Worm (Caenorhabditis elegans) whole organism, L1 larva: ENCODE results near the gene gbas-1.
"Not testable (repeated sequence)": the region's sequence is repeated elsewhere in the genome, so short reads cannot be mapped to it uniquely, and the experiment has no call there.

Source experiments
- C34B4.2 ChIP-seq: sonication (generic microtip); optimal IDR thresholded peaks from 2 replicates; lab custom pipeline; 2017; ENCODE audit warnings: mild to moderate bottlenecking, missing genetic modification characterization, missing compliant biosample characterization
- F16B12.6 ChIP-seq: fragments of 150-350 bp; optimal IDR thresholded peaks from 2 replicates; lab custom pipeline; 2014; ENCODE audit warnings: missing biosample characterization, missing genetic modification characterization
- Y116A8C.19 ChIP-seq: sonication (generic microtip); optimal IDR thresholded peaks from 2 replicates; lab custom pipeline; 2016; ENCODE audit warnings: missing compliant biosample characterization, missing genetic modification characterization, borderline replicate concordance
- aha-1 ChIP-seq: fragments of 150-350 bp; optimal IDR thresholded peaks from 2 replicates; lab custom pipeline; 2014; ENCODE audit warnings: missing biosample characterization, missing genetic modification characterization
- aly-2 ChIP-seq: fragments of 150-350 bp; optimal IDR thresholded peaks from 2 replicates; lab custom pipeline; 2014; ENCODE audit warnings: missing biosample characterization, missing genetic modification characterization
- blmp-1 ChIP-seq: fragments of 150-350 bp; optimal IDR thresholded peaks from 2 replicates; lab custom pipeline; 2014; ENCODE audit warnings: missing biosample characterization, missing genetic modification characterization
- ces-1 ChIP-seq: fragments of 150-350 bp; optimal IDR thresholded peaks from 2 replicates; lab custom pipeline; 2014; ENCODE audit warnings: missing biosample characterization, missing genetic modification reagents, missing genetic modification characterization
- dsc-1 ChIP-seq: sonication (generic microtip); optimal IDR thresholded peaks from 2 replicates; lab custom pipeline; 2016; ENCODE audit warnings: mild to moderate bottlenecking, missing genetic modification characterization, missing compliant biosample characterization
- efl-1 ChIP-seq, 4 experiments: fragments of 150-350 bp; optimal IDR thresholded peaks in 3 of 4; peaks in 1 of 4; 1 replicate in 1 of 4; 2 replicates in 3 of 4; lab custom pipeline; 2014; ENCODE audit warnings: missing biosample characterization in 2 of 4, missing genetic modification characterization in 2 of 4, missing genetic modification reagents in 2 of 4
- elt-2 ChIP-seq: sonication (generic microtip); optimal IDR thresholded peaks from 2 replicates; lab custom pipeline; 2016; ENCODE audit warnings: missing genetic modification characterization, mild to moderate bottlenecking, inconsistent platforms, missing compliant biosample characterization, missing genetic modification reagents
- fos-1 ChIP-seq: fragments of 150-350 bp; optimal IDR thresholded peaks from 2 replicates; lab custom pipeline; 2014; ENCODE audit warnings: missing biosample characterization, missing genetic modification characterization
- grh-1 ChIP-seq: fragments of 200-800 bp; sonication (Bioruptor generic); IDR thresholded peaks from 2 replicates; pipeline ENCODE4 v1.3.6; 2022; ENCODE audit warnings: missing genetic modification reagents, missing genetic modification characterization, missing compliant biosample characterization
- hlh-4 ChIP-seq: sonication (generic microtip); optimal IDR thresholded peaks from 2 replicates; lab custom pipeline; 2016; ENCODE audit warnings: mild to moderate bottlenecking, missing genetic modification characterization, missing compliant biosample characterization
- isw-1 ChIP-seq: fragments of 200-800 bp; sonication (Bioruptor generic); IDR thresholded peaks from 2 replicates; pipeline ENCODE4 v1.3.6; 2022; ENCODE audit warnings: missing genetic modification characterization, missing compliant biosample characterization
- lin-13 ChIP-seq: fragments of 150-350 bp; optimal IDR thresholded peaks from 2 replicates; lab custom pipeline; 2014; ENCODE audit warnings: missing biosample characterization, missing genetic modification reagents, missing genetic modification characterization
- lin-39 ChIP-seq: fragments of 150-350 bp; optimal IDR thresholded peaks from 2 replicates; lab custom pipeline; 2014; ENCODE audit warnings: missing biosample characterization, missing genetic modification reagents, missing genetic modification characterization
- lsy-2 ChIP-seq, 2 experiments: fragments of 150-350 bp; optimal IDR thresholded peaks; 2 replicates each; lab custom pipeline; 2014; ENCODE audit warnings: missing biosample characterization in 2 of 2, missing genetic modification characterization in 2 of 2
- mdl-1 ChIP-seq, 2 experiments: fragments of 150-350 bp; optimal IDR thresholded peaks; 2 replicates each; lab custom pipeline; 2014 to 2017; ENCODE audit warnings: missing biosample characterization in 2 of 2, missing genetic modification characterization in 2 of 2, inconsistent platforms in 1 of 2
- mep-1 ChIP-seq: fragments of 150-350 bp; optimal IDR thresholded peaks from 2 replicates; lab custom pipeline; 2014; ENCODE audit warnings: missing biosample characterization, missing genetic modification characterization
- nhr-11 ChIP-seq: fragments of 150-350 bp; optimal IDR thresholded peaks from 2 replicates; lab custom pipeline; 2014; ENCODE audit warnings: missing biosample characterization, missing genetic modification characterization
- nhr-237 ChIP-seq: fragments of 150-350 bp; optimal IDR thresholded peaks from 2 replicates; lab custom pipeline; 2014; ENCODE audit warnings: missing biosample characterization, missing genetic modification characterization
- nhr-71 ChIP-seq: sonication (generic microtip); optimal IDR thresholded peaks from 2 replicates; lab custom pipeline; 2016; ENCODE audit warnings: mild to moderate bottlenecking, missing genetic modification characterization, moderate library complexity, missing compliant biosample characterization
- nhr-76 ChIP-seq: sonication (generic microtip); optimal IDR thresholded peaks from 2 replicates; lab custom pipeline; 2017; ENCODE audit warnings: missing biosample characterization, missing genetic modification characterization
- nhr-84 ChIP-seq: sonication (generic microtip); optimal IDR thresholded peaks from 2 replicates; lab custom pipeline; 2017; ENCODE audit warnings: missing biosample characterization, missing genetic modification characterization
- nhr-85 ChIP-seq: sonication (generic microtip); peaks from one replicate; lab custom pipeline; 2016; ENCODE audit warnings: missing genetic modification characterization, inconsistent platforms, missing compliant biosample characterization
- sup-37 ChIP-seq: fragments of 200-800 bp; sonication (Bioruptor generic); optimal IDR thresholded peaks from 2 replicates; lab custom pipeline; 2018; ENCODE audit warnings: mild to moderate bottlenecking, missing genetic modification characterization, missing compliant biosample characterization
- zag-1 ChIP-seq: fragments of 150-350 bp; optimal IDR thresholded peaks from 2 replicates; lab custom pipeline; 2014; ENCODE audit warnings: missing biosample characterization, missing genetic modification characterization
- ztf-4 ChIP-seq: fragments of 150-350 bp; optimal IDR thresholded peaks from 2 replicates; lab custom pipeline; 2014; ENCODE audit warnings: missing biosample characterization, missing genetic modification characterization

gbas-1 gene

DNA sequence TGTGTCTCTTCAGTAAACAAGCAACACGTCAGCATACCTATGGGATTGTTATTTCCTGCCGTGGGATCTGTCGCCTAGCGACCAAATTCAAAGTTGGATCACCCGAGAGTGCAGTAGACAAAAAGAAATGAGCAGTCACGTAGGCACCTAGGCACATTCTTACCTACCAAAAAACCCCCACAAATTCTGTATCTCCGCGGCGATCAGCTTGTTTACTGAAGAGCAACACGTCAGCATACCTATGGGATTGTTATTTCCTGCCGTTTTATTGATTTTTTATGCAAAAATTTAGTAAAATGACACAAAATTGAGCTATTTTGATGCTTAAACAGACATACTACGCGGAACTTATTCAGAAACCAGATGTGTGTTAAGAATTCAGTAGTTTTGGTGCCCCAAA is 29.8 kb downstream of the gbas-1 start, which contains the start of gene K02F6.5:
TSS of gene K02F6.5 (plus strand) at position 301 of the 400 bp plus-strand sequence.
- TF ChIP-seq isw-1 (GFP tag; lab: Robert Waterston, UW); mdl-1 (tag; optimal IDR thresholded peaks at IDR 0.05; lab: Kevin White, UChicago); F16B12.6: not testable (repeated sequence)
- TF ChIP-seq, all 84 proteins: peak for 0; not testable (repeated sequence) for 84

ce11 chrII:2534952-2535351 is 30.3 kb downstream of the gbas-1 start, which contains the start of gene K02F6.8:
TSS of gene K02F6.8 (minus strand) at chrII:2535052.
- not testable (repeated sequence) for TF ChIP-seq elt-2 (tag; lab: Kevin White, UChicago); hlh-4 (tag; lab: Kevin White, UChicago); isw-1 (GFP tag; lab: Robert Waterston, UW)

- TF ChIP-seq C34B4.2 (no peak), grh-1 (GFP tag; lab: Robert Waterston, UW) (no peak), Y116A8C.19 (no peak), blmp-1 (no peak), dsc-1 (tag; lab: Kevin White, UChicago) (no peak), aha-1 (tag; lab: Kevin White, UChicago) (no peak), lin-39 (no peak), nhr-71 (tag; lab: Kevin White, UChicago) (no peak)
These were observed 33.1 kb downstream of the gbas-1 start, which contains the start of gene K02F6.7 for ce11 chrII:2537754-2538153. TSS of gene K02F6.7 (minus strand) at chrII:2537854.

ce11 chrII:2538194-2538593 is 33.5 kb downstream of the gbas-1 start, which contains the start of gene K02F6.4:
TSS of gene K02F6.4 (plus strand) at chrII:2538494.
- TF ChIP-seq sup-37 (GFP tag; lab: Kevin White, UChicago), result no peak
- no peak for TF ChIP-seq mep-1 (tag; lab: Kevin White, UChicago)
- TF ChIP-seq zag-1, result no peak
- no peak for TF ChIP-seq aha-1 (tag; lab: Kevin White, UChicago)
- no peak for TF ChIP-seq mdl-1 (tag; optimal IDR thresholded peaks at IDR 0.05; lab: Kevin White, UChicago)
- no peak for TF ChIP-seq nhr-85
- no peak for TF ChIP-seq nhr-76
- TF ChIP-seq nhr-84 (tag; lab: Kevin White, UChicago), result no peak
- no peak for TF ChIP-seq efl-1 (optimal IDR thresholded peaks at IDR 0.05; lab: Kevin White, UChicago)
- no peak for TF ChIP-seq efl-1 (GFP tag; optimal IDR thresholded peaks at IDR 0.05 in 1 of 2; lab: Kevin White, UChicago)
- no peak for TF ChIP-seq lsy-2 (tag; optimal IDR thresholded peaks at IDR 0.05; lab: Kevin White, UChicago)
- TF ChIP-seq nhr-71 (tag; lab: Kevin White, UChicago), result no peak
- no peak for TF ChIP-seq ztf-4 (tag; lab: Kevin White, UChicago)

DNA sequence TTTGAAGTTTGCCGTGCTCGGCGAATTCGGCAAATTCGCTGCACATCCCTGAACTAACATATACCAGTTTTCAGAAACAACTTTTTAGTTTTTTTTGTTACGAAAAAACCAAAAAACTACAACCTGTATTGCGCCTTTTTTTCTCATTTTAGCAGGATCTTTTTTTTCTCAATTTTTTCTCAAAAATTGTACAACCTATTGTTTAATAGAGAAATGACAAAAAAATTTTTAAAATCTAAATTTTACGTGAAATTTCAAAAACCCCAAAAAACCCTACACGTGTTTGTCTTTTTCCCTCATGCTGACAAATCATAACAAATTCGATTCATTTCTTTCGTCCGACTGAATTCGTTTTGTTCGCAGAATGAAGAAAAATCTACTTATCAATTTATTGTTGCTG is 41.2 kb downstream of the gbas-1 start, which contains the start of gene K02F6.3:
TSS of gene K02F6.3 (plus strand) at position 301 of the 400 bp plus-strand sequence.
- TF ChIP-seq efl-1 (optimal IDR thresholded peaks at IDR 0.05; lab: Kevin White, UChicago) (no peak), efl-1 (GFP tag; optimal IDR thresholded peaks at IDR 0.05 in 1 of 2; lab: Kevin White, UChicago) (peak in 1 of 2 experiments; percentile 48), lin-13 (no peak), nhr-237 (tag; lab: Kevin White, UChicago) (no peak), nhr-71 (tag; lab: Kevin White, UChicago) (no peak)

- no peak for TF ChIP-seq efl-1 (optimal IDR thresholded peaks at IDR 0.05; lab: Kevin White, UChicago)
- peak in 1 of 2 experiments; percentile 44 for TF ChIP-seq efl-1 (GFP tag; optimal IDR thresholded peaks at IDR 0.05 in 1 of 2; lab: Kevin White, UChicago)
- no peak for TF ChIP-seq mdl-1 (tag; optimal IDR thresholded peaks at IDR 0.05; lab: Kevin White, UChicago)
- TF ChIP-seq nhr-11 (tag; lab: Kevin White, UChicago), result no peak
These were observed 48.4 kb downstream of the gbas-1 start for ce11 chrII:2553030-2553429.

DNA sequence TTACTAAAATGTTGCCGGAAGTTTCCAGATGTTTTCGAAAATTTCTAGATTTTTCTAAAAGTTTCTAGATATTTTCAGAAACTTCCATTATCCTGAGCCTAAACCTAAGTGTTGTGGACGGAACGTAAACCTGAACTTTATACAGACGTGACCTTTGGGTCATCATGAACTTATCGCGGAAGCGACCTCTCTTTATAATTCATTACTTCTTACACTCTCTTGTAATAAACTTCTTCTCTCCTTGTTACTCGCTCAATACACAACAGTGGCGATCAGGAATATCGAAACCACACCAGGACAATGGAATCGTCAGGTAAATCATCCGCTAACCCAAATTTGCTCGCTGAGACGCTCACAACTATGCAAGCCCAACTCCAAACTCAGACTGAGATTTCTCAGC is 49.0 kb downstream of the gbas-1 start, which contains the start of gene K02F6.1:
TSS of gene K02F6.1 (plus strand) at position 301 of the 400 bp plus-strand sequence.
- not testable (repeated sequence) for TF ChIP-seq fos-1 (tag; lab: Kevin White, UChicago); ces-1; aly-2 (tag; lab: Kevin White, UChicago)
